Fruit fly (Drosophila melanogaster) whole organism, embryonic: ENCODE data around the gene CG15923.

Experiments used
- Asciz ChIP-seq: fragments of 200-800 bp; sonication (Bioruptor generic); optimal IDR thresholded peaks from 2 replicates; lab custom pipeline; 2017; ENCODE audit warnings: missing biosample characterization, mild to moderate bottlenecking, missing genetic modification characterization, missing genetic modification reagents
- Atf-2 ChIP-seq: fragments of 200-800 bp; sonication (Bioruptor generic); optimal IDR thresholded peaks from 2 replicates; lab custom pipeline; 2016; ENCODE audit warnings: missing biosample characterization, missing genetic modification characterization
- Awh ChIP-seq: fragments of 200-800 bp; sonication (Bioruptor generic); IDR thresholded peaks from 2 replicates; pipeline ENCODE4, ENCODE4 v1.3.6; 2022; ENCODE audit warnings: missing biosample characterization, missing genetic modification characterization
- B-H1 ChIP-seq: fragments of 200-800 bp; sonication (Bioruptor generic); IDR thresholded peaks from 3 replicates; pipeline ENCODE4 v1.3.6; 2022; ENCODE audit warnings: missing biosample characterization, missing genetic modification characterization
- B-H2 ChIP-seq: fragments of 200-800 bp; sonication (Bioruptor generic); optimal IDR thresholded peaks from 2 replicates; lab custom pipeline; 2018; ENCODE audit warnings: missing biosample characterization, mild to moderate bottlenecking, missing genetic modification characterization
- CG10267 ChIP-seq: fragments of 200-800 bp; sonication (Bioruptor generic); optimal IDR thresholded peaks from 2 replicates; lab custom pipeline; 2018; ENCODE audit warnings: missing biosample characterization, mild to moderate bottlenecking, missing genetic modification characterization, moderate library complexity
- CG10366 ChIP-seq: fragments of 200-800 bp; sonication (Bioruptor generic); IDR thresholded peaks from 2 replicates; pipeline ENCODE4 v1.3.6; 2022; ENCODE audit warnings: missing biosample characterization, missing genetic modification characterization
- CG10565 ChIP-seq: fragments of 200-800 bp; sonication (Bioruptor generic); optimal IDR thresholded peaks from 3 replicates; lab custom pipeline; 2016; ENCODE audit warnings: missing biosample characterization, mild to moderate bottlenecking, missing genetic modification characterization
- CG11085 ChIP-seq: fragments of 200-800 bp; sonication (Bioruptor generic); IDR thresholded peaks from 2 replicates; pipeline ENCODE4 v1.3.6; 2022; ENCODE audit warnings: missing biosample characterization, missing genetic modification characterization
- CG13624 ChIP-seq: fragments of 200-800 bp; sonication (Bioruptor generic); optimal IDR thresholded peaks from 2 replicates; lab custom pipeline; 2016; ENCODE audit warnings: missing biosample characterization, missing genetic modification characterization
- CG14014 ChIP-seq: fragments of 200-800 bp; sonication (Bioruptor generic); IDR thresholded peaks from 2 replicates; pipeline ENCODE4 v1.3.6; 2022; ENCODE audit warnings: missing biosample characterization, missing genetic modification characterization
- CG18619 ChIP-seq: fragments of 200-800 bp; sonication (Bioruptor generic); optimal IDR thresholded peaks from 3 replicates; lab custom pipeline; 2017; ENCODE audit warnings: missing biosample characterization, mild to moderate bottlenecking, missing genetic modification characterization
- CG30020 ChIP-seq: fragments of 200-800 bp; optimal IDR thresholded peaks from 2 replicates; lab custom pipeline; 2019; ENCODE audit warnings: missing biosample characterization, mild to moderate bottlenecking, missing genetic modification characterization, moderate library complexity
- CG34224 ChIP-seq: fragments of 200-800 bp; sonication (Bioruptor generic); IDR thresholded peaks from 3 replicates; pipeline ENCODE4 v1.3.6; 2022; ENCODE audit warnings: missing biosample characterization, missing genetic modification characterization; ENCODE audit not compliant: partially characterized antibody
- CG5953 ChIP-seq: fragments of 200-800 bp; sonication (Bioruptor generic); IDR thresholded peaks from 2 replicates; pipeline ENCODE4 v1.3.6; 2022; ENCODE audit warnings: missing biosample characterization, missing genetic modification characterization
- CG6654 ChIP-seq: fragments of 200-800 bp; sonication (Bioruptor generic); optimal IDR thresholded peaks from 2 replicates; lab custom pipeline; 2017; ENCODE audit warnings: missing biosample characterization, mild to moderate bottlenecking, missing genetic modification characterization
- CG6813 ChIP-seq: fragments of 200-800 bp; sonication (Bioruptor generic); optimal IDR thresholded peaks from 2 replicates; lab custom pipeline; 2017; ENCODE audit warnings: missing biosample characterization, missing genetic modification characterization, mild to moderate bottlenecking, moderate library complexity, missing genetic modification reagents
- CG7839 ChIP-seq: fragments of 200-800 bp; sonication (Bioruptor generic); optimal IDR thresholded peaks from 3 replicates; lab custom pipeline; 2018; ENCODE audit warnings: missing biosample characterization, mild to moderate bottlenecking, missing genetic modification characterization, moderate library complexity
- CG7963 ChIP-seq: fragments of 200-800 bp; sonication (Bioruptor generic); IDR thresholded peaks from 3 replicates; pipeline ENCODE4 v1.3.6; 2022; ENCODE audit warnings: missing biosample characterization, missing genetic modification characterization; ENCODE audit not compliant: partially characterized antibody
- CG7987 ChIP-seq: fragments of 200-800 bp; sonication (Bioruptor generic); optimal IDR thresholded peaks from 2 replicates; lab custom pipeline; 2018; ENCODE audit warnings: missing biosample characterization, mild to moderate bottlenecking, missing genetic modification characterization, moderate library complexity
- CG8944 ChIP-seq: fragments of 200-800 bp; sonication (Bioruptor generic); optimal IDR thresholded peaks from 3 replicates; lab custom pipeline; 2016; ENCODE audit warnings: missing biosample characterization, missing genetic modification characterization
- CG9797 ChIP-seq: fragments of 200-800 bp; sonication (Bioruptor generic); optimal IDR thresholded peaks from 3 replicates; lab custom pipeline; 2018; ENCODE audit warnings: missing biosample characterization, mild to moderate bottlenecking, missing genetic modification characterization
- CrebB ChIP-seq: fragments of 200-800 bp; sonication (Bioruptor generic); optimal IDR thresholded peaks from 3 replicates; lab custom pipeline; 2018; ENCODE audit warnings: missing biosample characterization, mild to moderate bottlenecking, missing genetic modification characterization
- D19B ChIP-seq: fragments of 200-800 bp; sonication (Bioruptor generic); optimal IDR thresholded peaks from 2 replicates; lab custom pipeline; 2017; ENCODE audit warnings: missing biosample characterization, mild to moderate bottlenecking, missing genetic modification characterization
- Doc2 ChIP-seq: fragments of 200-800 bp; sonication (Bioruptor generic); IDR thresholded peaks from 2 replicates; pipeline ENCODE4 v1.3.6; 2022; ENCODE audit warnings: missing biosample characterization, missing genetic modification characterization
- GATAe ChIP-seq: fragments of 200-800 bp; sonication (Bioruptor generic); conservative IDR thresholded peaks from 2 replicates; pipeline ENCODE4 v1.3.6; 2022; ENCODE audit warnings: missing biosample characterization, missing genetic modification characterization
- Hey ChIP-seq: fragments of 200-800 bp; sonication (Bioruptor generic); optimal IDR thresholded peaks from 3 replicates; lab custom pipeline; 2018; ENCODE audit warnings: missing biosample characterization, mild to moderate bottlenecking, missing genetic modification characterization
- Hsf ChIP-seq: fragments of 200-800 bp; sonication (Bioruptor generic); optimal IDR thresholded peaks from 3 replicates; lab custom pipeline; 2016; ENCODE audit warnings: missing biosample characterization, missing genetic modification characterization
- Mrtf ChIP-seq: fragments of 200-800 bp; sonication (Bioruptor generic); IDR thresholded peaks from 3 replicates; pipeline ENCODE4 v1.3.6; 2022; ENCODE audit warnings: missing biosample characterization, missing genetic modification characterization
- Six4 ChIP-seq: fragments of 200-800 bp; sonication (Bioruptor generic); optimal IDR thresholded peaks from 2 replicates; lab custom pipeline; 2016; ENCODE audit warnings: missing biosample characterization, missing genetic modification characterization
- Spps ChIP-seq: fragments of 200-800 bp; sonication (Bioruptor generic); optimal IDR thresholded peaks from 2 replicates; lab custom pipeline; 2018; ENCODE audit warnings: missing biosample characterization, mild to moderate bottlenecking, missing genetic modification characterization
- Sry-δ ChIP-seq: fragments of 200-800 bp; sonication (Bioruptor generic); optimal IDR thresholded peaks from 2 replicates; lab custom pipeline; 2016; ENCODE audit warnings: missing biosample characterization, missing genetic modification characterization
- amos ChIP-seq: fragments of 200-800 bp; sonication (Bioruptor generic); IDR thresholded peaks from 2 replicates; pipeline ENCODE4 v1.3.6; 2022; ENCODE audit warnings: missing biosample characterization, missing genetic modification characterization; ENCODE audit not compliant: partially characterized antibody
- caup ChIP-seq: fragments of 200-800 bp; sonication (Bioruptor generic); optimal IDR thresholded peaks from 3 replicates; lab custom pipeline; 2017; ENCODE audit warnings: missing biosample characterization, mild to moderate bottlenecking, missing genetic modification characterization, moderate library complexity; ENCODE audit not compliant: severe bottlenecking
- chif ChIP-seq, 2 experiments: fragments of 200-800 bp; sonication (Bioruptor generic); optimal IDR thresholded peaks; 3 replicates each; lab custom pipeline; 2016; ENCODE audit warnings: missing biosample characterization in 2 of 2, missing genetic modification characterization in 2 of 2
- ems ChIP-seq: fragments of 200-800 bp; sonication (Bioruptor generic); optimal IDR thresholded peaks from 3 replicates; lab custom pipeline; 2016; ENCODE audit warnings: missing biosample characterization, missing genetic modification characterization
- eve ChIP-seq, 2 experiments: fragments of >200 bp; optimal IDR thresholded peaks; 2 replicates each; lab custom pipeline; 2017; ENCODE audit warnings: missing biosample characterization in 2 of 2, missing genetic modification characterization in 2 of 2
- jing ChIP-seq: fragments of 200-800 bp; sonication (Bioruptor generic); optimal IDR thresholded peaks from 2 replicates; lab custom pipeline; 2018; ENCODE audit warnings: missing biosample characterization, mild to moderate bottlenecking, missing genetic modification characterization
- maf-S ChIP-seq: fragments of 200-800 bp; sonication (Bioruptor generic); optimal IDR thresholded peaks from 2 replicates; lab custom pipeline; 2016; ENCODE audit warnings: missing biosample characterization, missing genetic modification characterization
- phol ChIP-seq: fragments of 200-800 bp; sonication (Bioruptor generic); optimal IDR thresholded peaks from 3 replicates; lab custom pipeline; 2018; ENCODE audit warnings: missing biosample characterization, mild to moderate bottlenecking, missing genetic modification characterization, moderate library complexity
- pita ChIP-seq: fragments of 200-800 bp; sonication (Bioruptor generic); optimal IDR thresholded peaks from 2 replicates; lab custom pipeline; 2017; ENCODE audit warnings: missing biosample characterization, mild to moderate bottlenecking, missing genetic modification characterization
- row ChIP-seq: fragments of 200-800 bp; sonication (Bioruptor generic); IDR thresholded peaks from 3 replicates; pipeline ENCODE4 v1.3.6; 2022; ENCODE audit warnings: missing biosample characterization, missing genetic modification characterization
- sisA ChIP-seq: fragments of 200-800 bp; sonication (Bioruptor generic); IDR thresholded peaks from 2 replicates; pipeline ENCODE4 v1.3.6; 2022; ENCODE audit warnings: missing biosample characterization, missing genetic modification characterization
- sna ChIP-seq: fragments of 200-800 bp; sonication (Bioruptor generic); IDR thresholded peaks from 2 replicates; pipeline ENCODE4 v1.3.6; 2022; ENCODE audit warnings: missing biosample characterization, missing genetic modification characterization; ENCODE audit not compliant: partially characterized antibody
- tio ChIP-seq: fragments of 200-800 bp; sonication (Bioruptor generic); optimal IDR thresholded peaks from 2 replicates; lab custom pipeline; 2017; ENCODE audit warnings: missing biosample characterization, missing genetic modification characterization, inconsistent platforms
- tll ChIP-seq, 2 experiments: fragments of 200-800 bp in 1 of 2; fragments of >200 bp in 1 of 2; sonication (Bioruptor generic) in 1 of 2; optimal IDR thresholded peaks; 2 replicates each; lab custom pipeline; 2017 to 2019; ENCODE audit warnings: missing biosample characterization in 2 of 2, missing genetic modification characterization in 2 of 2, mild to moderate bottlenecking in 1 of 2, moderate library complexity in 1 of 2
- ttk ChIP-seq: fragments of 200-800 bp; sonication (Bioruptor generic); IDR thresholded peaks from 2 replicates; pipeline ENCODE4 v2.1.2; 2022; ENCODE audit warnings: missing biosample characterization, missing genetic modification characterization
- tup ChIP-seq: fragments of 200-800 bp; sonication (Bioruptor generic); optimal IDR thresholded peaks from 2 replicates; lab custom pipeline; 2016; ENCODE audit warnings: missing biosample characterization, mild to moderate bottlenecking, missing genetic modification characterization, moderate library complexity
- wdn ChIP-seq: fragments of 200-800 bp; sonication (Bioruptor generic); IDR thresholded peaks from 2 replicates; pipeline ENCODE4 v1.3.6; 2022; ENCODE audit warnings: missing biosample characterization, missing genetic modification characterization
- zen ChIP-seq: fragments of 200-800 bp; sonication (Bioruptor generic); optimal IDR thresholded peaks from 3 replicates; lab custom pipeline; 2018; ENCODE audit warnings: missing biosample characterization, mild to moderate bottlenecking, missing genetic modification characterization, moderate library complexity

Gene CG15923

DNA sequence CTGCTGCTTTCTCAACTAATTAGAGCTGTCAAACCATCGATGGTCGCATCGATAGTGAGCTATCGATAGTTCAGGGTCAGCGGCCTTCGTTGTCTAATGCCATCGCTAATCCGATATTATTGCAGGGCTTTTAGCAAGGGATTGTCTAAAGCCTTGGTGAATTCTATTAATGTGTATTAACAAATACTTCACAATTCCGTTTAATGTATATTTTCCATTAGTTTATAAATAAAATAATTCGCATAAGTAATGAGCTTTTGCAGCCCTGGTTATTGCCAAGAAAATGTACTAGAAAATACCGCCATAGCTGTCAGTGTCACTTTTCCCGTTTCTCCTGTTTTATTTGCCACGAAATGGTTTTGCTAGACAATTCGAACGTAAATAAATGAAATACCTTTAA is 36.9 kb downstream of the CG15923 start, which contains the start of the genes EloB and Srp14 (continued):
- peak; percentile 91 for TF ChIP-seq row (GFP tag; lab: Robert Waterston, UW)
- peak; percentile 66 for TF ChIP-seq CG10366 (GFP tag; lab: Robert Waterston, UW)
- peak; percentile 99 for TF ChIP-seq Sry-δ (GFP tag; lab: Kevin White, UChicago)
- TF ChIP-seq Awh (GFP tag; lab: Robert Waterston, UW), result peak; percentile 43; the same call in 1 of the 2 replicates
- 0 out of 2 replicates have a peak, but pooled peaks have one; percentile 20 for TF ChIP-seq CG5953 (GFP tag; lab: Robert Waterston, UW)
- TF ChIP-seq Hsf (GFP tag; lab: Kevin White, UChicago), result peak; percentile 89
- TF ChIP-seq wdn, result peak; percentile 59; the same call in 1 of the 2 replicates
- no peak for TF ChIP-seq CG10565 (GFP tag; lab: Kevin White, UChicago)
- TF ChIP-seq maf-S, result peak; percentile 58
- peak; percentile 62; the same call in 1 of the 2 replicates for TF ChIP-seq CG11085
- TF ChIP-seq CG18619 (GFP tag; lab: Kevin White, UChicago), result peak; percentile 73
- TF ChIP-seq B-H1 (GFP tag; lab: Robert Waterston, UW), result peak; percentile 43; the same call in 2 of the 3 replicates
- TF ChIP-seq Hey (tag; lab: Kevin White, UChicago), result no peak
- TF ChIP-seq phol (tag; lab: Kevin White, UChicago), result peak; percentile 88
- peak in 1 of 2 experiments; percentile 28 for TF ChIP-seq tll (GFP tag; optimal IDR thresholded peaks at IDR 0.05; lab: Kevin White, UChicago)
- no peak for TF ChIP-seq pita (GFP tag; lab: Kevin White, UChicago)
- peak; percentile 57 for TF ChIP-seq CG8944 (GFP tag; lab: Kevin White, UChicago)
- TF ChIP-seq eve (GFP tag; optimal IDR thresholded peaks at IDR 0.05; lab: Kevin White, UChicago), result no peak
- peak; percentile 75 for TF ChIP-seq caup (GFP tag; lab: Kevin White, UChicago)
- no peak for TF ChIP-seq tio
- peak; percentile 63 for TF ChIP-seq Spps
- peak; percentile 97 for TF ChIP-seq amos (GFP tag; lab: Robert Waterston, UW)
- TF ChIP-seq CG9797 (GFP tag; lab: Kevin White, UChicago), result peak; percentile 80
- peak; percentile 61 for TF ChIP-seq Six4
- TF ChIP-seq chif (GFP tag; optimal IDR thresholded peaks at IDR 0.05; lab: Kevin White, UChicago), result peak; percentile 67 to 71
- TF ChIP-seq CG10267 (tag; lab: Kevin White, UChicago), result peak; percentile 83
- peak; percentile 77 for TF ChIP-seq CG7839 (tag; lab: Kevin White, UChicago)
- peak; percentile 60 for TF ChIP-seq tup (GFP tag; lab: Kevin White, UChicago)
- peak; percentile 47 for TF ChIP-seq Atf-2 (GFP tag; lab: Kevin White, UChicago)
- TF ChIP-seq sisA (GFP tag; lab: Robert Waterston, UW), result peak; percentile 60
- TF ChIP-seq ems (GFP tag; lab: Kevin White, UChicago), result peak; percentile 82
- no peak for TF ChIP-seq CG6654
- TF ChIP-seq CG34224 (GFP tag; lab: Robert Waterston, UW), result peak; percentile 97
- peak; percentile 59 for TF ChIP-seq CrebB (tag; lab: Kevin White, UChicago)
- peak; percentile 84 for TF ChIP-seq CG13624 (GFP tag; lab: Kevin White, UChicago)
- TF ChIP-seq ttk, result peak; percentile 55; the same call in 1 of the 2 replicates
- no peak for TF ChIP-seq D19B
- TF ChIP-seq CG14014 (GFP tag; lab: Robert Waterston, UW), result peak; percentile 79
- no peak for TF ChIP-seq GATAe (GFP tag; lab: Robert Waterston, UW)
- no peak for TF ChIP-seq jing (GFP tag; lab: Kevin White, UChicago)
- TF ChIP-seq CG6813, result peak; percentile 33
- TF ChIP-seq Asciz, result no peak
- peak; percentile 85 for TF ChIP-seq zen (tag; lab: Kevin White, UChicago)
- peak; percentile 77 for TF ChIP-seq CG7987 (GFP tag; lab: Kevin White, UChicago)
- TF ChIP-seq sna (GFP tag; lab: Robert Waterston, UW), result peak; percentile 98
- peak; percentile 64; the same call in 2 of the 3 replicates for TF ChIP-seq Mrtf
- TF ChIP-seq CG30020 (tag; lab: Kevin White, UChicago), result peak; percentile 75
- no peak for TF ChIP-seq Doc2 (GFP tag; lab: Robert Waterston, UW)
- TF ChIP-seq CG7963 (GFP tag; lab: Robert Waterston, UW), result peak; percentile 95
- peak; percentile 90 for TF ChIP-seq B-H2 (GFP tag; lab: Kevin White, UChicago)
